Fruit fly (Drosophila melanogaster): ENCODE data around the gene Roc1a.
A peak's percentile ranks its signal among the peaks of the same experiment; 100 is the strongest.

The Roc1a gene

dm6 chrX:692811-693764 lies 46.0 kb downstream of the Roc1a start (continued):
- TF ChIP-seq HLH54F (GFP tag; optimal IDR thresholded peaks at IDR 0.05) (no peak), CG11723 (GFP tag; optimal IDR thresholded peaks at IDR 0.05) (no peak), Sry-δ (GFP tag; optimal IDR thresholded peaks at IDR 0.05) (no peak), so (GFP tag; IDR thresholded peaks at IDR 0.05) (no peak), slou (GFP tag; optimal IDR thresholded peaks at IDR 0.05) (no peak), oc (tag; optimal IDR thresholded peaks at IDR 0.05) (peak; percentile 42), da (GFP tag; optimal IDR thresholded peaks at IDR 0.05) (no peak), sens-2 (GFP tag; IDR thresholded peaks at IDR 0.05) (no peak), CG7372 (GFP tag; IDR thresholded peaks at IDR 0.05) (no peak), disco-r (GFP tag; optimal IDR thresholded peaks at IDR 0.05) (no peak), Med (GFP tag) (no peak), Meics (GFP tag; optimal IDR thresholded peaks at IDR 0.05) (no peak), Antp (GFP tag; optimal IDR thresholded peaks at IDR 0.05) (no peak), Stat92E (GFP tag; optimal IDR thresholded peaks at IDR 0.05) (no peak)

DNA sequence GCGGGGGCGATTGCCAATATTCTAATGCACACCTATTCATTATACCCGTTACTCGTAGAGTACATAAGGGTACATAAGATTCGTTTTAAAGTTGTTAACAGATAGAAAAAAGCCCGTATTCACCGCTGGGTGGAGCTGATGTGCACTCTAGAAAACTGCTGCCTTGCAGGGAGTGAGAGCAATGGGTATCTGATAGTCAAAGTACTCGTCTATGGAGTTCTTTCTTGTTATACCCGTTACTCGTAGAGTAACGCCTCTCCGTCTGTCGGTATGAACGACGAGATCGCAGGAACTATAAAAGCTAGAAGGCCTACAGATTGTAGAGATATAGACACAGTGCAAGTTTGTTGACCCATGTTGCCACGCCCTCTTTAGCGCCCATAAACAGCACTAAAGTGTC lies 46.8 kb downstream of the Roc1a start:
- TF ChIP-seq CG10959 (GFP tag; IDR thresholded peaks at IDR 0.05), result no peak
- no peak for TF ChIP-seq CG11247 (GFP tag; IDR thresholded peaks at IDR 0.05)
- TF ChIP-seq D19B (GFP tag; optimal IDR thresholded peaks at IDR 0.05), result no peak
- TF ChIP-seq wdn (GFP tag; IDR thresholded peaks at IDR 0.05), result no peak
- peak; percentile 35; the same call in 1 of the 2 replicates for TF ChIP-seq ato (GFP tag; IDR thresholded peaks at IDR 0.05; ENCODE audit: partially characterized antibody)
- TF ChIP-seq kah (GFP tag; optimal IDR thresholded peaks at IDR 0.05), result no peak
- TF ChIP-seq CG8089 (GFP tag; optimal IDR thresholded peaks at IDR 0.05), result no peak
- TF ChIP-seq D19A (tag; optimal IDR thresholded peaks at IDR 0.05), result peak; percentile 82
- no peak for TF ChIP-seq CG10147 (GFP tag; optimal IDR thresholded peaks at IDR 0.05)
- no peak for TF ChIP-seq ERR (GFP tag; optimal IDR thresholded peaks at IDR 0.05)
- no peak for TF ChIP-seq maf-S (GFP tag; optimal IDR thresholded peaks at IDR 0.05)
- TF ChIP-seq knrl (GFP tag; IDR thresholded peaks at IDR 0.05; ENCODE audit: partially characterized antibody), result no peak
- TF ChIP-seq al (GFP tag; IDR thresholded peaks at IDR 0.05), result no peak
- no peak for TF ChIP-seq lab (GFP tag; optimal IDR thresholded peaks at IDR 0.05)
- no peak for TF ChIP-seq CG8924 (tag; optimal IDR thresholded peaks at IDR 0.05)
- no peak for TF ChIP-seq CG5180 (GFP tag; optimal IDR thresholded peaks at IDR 0.05)
- TF ChIP-seq phol (tag; optimal IDR thresholded peaks at IDR 0.05), result no peak
- no peak for TF ChIP-seq Stat92E (GFP tag; optimal IDR thresholded peaks at IDR 0.05)
- TF ChIP-seq CG10274 (GFP tag; optimal IDR thresholded peaks at IDR 0.05), result no peak
- TF ChIP-seq CG14710 (tag; optimal IDR thresholded peaks at IDR 0.05), result no peak
- peak; percentile 54; the same call in 2 of the 3 replicates for TF ChIP-seq CG6791 (GFP tag; IDR thresholded peaks at IDR 0.05; ENCODE audit: partially characterized antibody)
- TF ChIP-seq CG8359 (GFP tag; optimal IDR thresholded peaks at IDR 0.05; ENCODE audit: borderline replicate concordance), result no peak
- TF ChIP-seq Rfx (GFP tag; IDR thresholded peaks at IDR 0.05), result no peak
- no peak for TF ChIP-seq fd102C (GFP tag; optimal IDR thresholded peaks at IDR 0.05)
- TF ChIP-seq CG16813 (GFP tag; IDR thresholded peaks at IDR 0.05; ENCODE audit: partially characterized antibody), result peak; percentile 63
- no peak for TF ChIP-seq p53 (GFP tag; optimal IDR thresholded peaks at IDR 0.05)
- no peak for TF ChIP-seq Xrp1 (GFP tag; IDR thresholded peaks at IDR 0.05)
- TF ChIP-seq CG7556 (GFP tag; optimal IDR thresholded peaks at IDR 0.05), result no peak
- 0 out of 3 replicates have a peak, but pooled peaks have one; percentile 40 for TF ChIP-seq vnd (GFP tag; IDR thresholded peaks at IDR 0.05; ENCODE audit: partially characterized antibody)
- TF ChIP-seq CG14860 (GFP tag; IDR thresholded peaks at IDR 0.05; ENCODE audit: partially characterized antibody), result peak; percentile 14; the same call in 1 of the 3 replicates
- TF ChIP-seq CG2116 (GFP tag; optimal IDR thresholded peaks at IDR 0.05), result no peak
- TF ChIP-seq hth (optimal IDR thresholded peaks at IDR 0.05), result no peak
- TF ChIP-seq eyg (GFP tag; optimal IDR thresholded peaks at IDR 0.05), result no peak
- no peak for TF ChIP-seq CG12744 (GFP tag; optimal IDR thresholded peaks at IDR 0.05)
- peak; percentile 67 for TF ChIP-seq CTCF (GFP tag; optimal IDR thresholded peaks at IDR 0.05)
